Fruit fly (Drosophila melanogaster): ENCODE measurements around the gene NSD.

The NSD gene

dm6 chr3R:27987329-27987728, 49.7 kb upstream of the NSD start (continued):
- no peak for TF ChIP-seq CG7987 (GFP tag; optimal IDR thresholded peaks at IDR 0.05)
- TF ChIP-seq Atf3 (GFP tag; optimal IDR thresholded peaks at IDR 0.05) = no peak
- TF ChIP-seq CG1603 (tag; optimal IDR thresholded peaks at IDR 0.05) = no peak
- peak; percentile 34 for TF ChIP-seq caup (GFP tag; optimal IDR thresholded peaks at IDR 0.05; ENCODE audit: severe bottlenecking)
- peak; percentile 84 for TF ChIP-seq Rfx (GFP tag; IDR thresholded peaks at IDR 0.05)
- TF ChIP-seq CG3065 (GFP tag; optimal IDR thresholded peaks at IDR 0.05) = no peak
- TF ChIP-seq CG12104 (GFP tag; optimal IDR thresholded peaks at IDR 0.05) = peak; percentile 62
- peak; percentile 85 for TF ChIP-seq row (GFP tag; IDR thresholded peaks at IDR 0.05)
- TF ChIP-seq CG8089 (GFP tag; optimal IDR thresholded peaks at IDR 0.05) = no peak
- peak; percentile 55 for TF ChIP-seq NfI (GFP tag; optimal IDR thresholded peaks at IDR 0.05)
- TF ChIP-seq CG14441 (GFP tag; IDR thresholded peaks at IDR 0.05) = peak; percentile 36; the same call in 1 of the 2 replicates
- no peak for TF ChIP-seq HLHmδ (GFP tag; optimal IDR thresholded peaks at IDR 0.05)
- peak; percentile 69 for TF ChIP-seq CG31224 (GFP tag; IDR thresholded peaks at IDR 0.05)
- TF ChIP-seq peb (GFP tag; IDR thresholded peaks at IDR 0.05) = 0 out of 2 replicates have a peak, but pooled peaks have one; percentile 33
- TF ChIP-seq pho (GFP tag; optimal IDR thresholded peaks at IDR 0.05) = peak; percentile 17
- TF ChIP-seq btn (GFP tag; optimal IDR thresholded peaks at IDR 0.05) = no peak
- peak; percentile 2 for TF ChIP-seq zf30C (GFP tag; optimal IDR thresholded peaks at IDR 0.05)
- TF ChIP-seq CG3838 (GFP tag; optimal IDR thresholded peaks at IDR 0.05) = no peak
- TF ChIP-seq CG15269 (tag; optimal IDR thresholded peaks at IDR 0.05) = peak; percentile 81
- peak; percentile 50 for TF ChIP-seq gsb (GFP tag; IDR thresholded peaks at IDR 0.05)
- no peak for TF ChIP-seq fru (optimal IDR thresholded peaks at IDR 0.05)
- peak; percentile 76 for TF ChIP-seq lmd (GFP tag; IDR thresholded peaks at IDR 0.05)
- no peak for TF ChIP-seq CG8290 (GFP tag; optimal IDR thresholded peaks at IDR 0.05)
- TF ChIP-seq CG8290 (tag; optimal IDR thresholded peaks at IDR 0.05) = no peak
- TF ChIP-seq CG17328 (GFP tag; IDR thresholded peaks at IDR 0.05) = peak; percentile 71

- no peak for TF ChIP-seq Ptx1 (GFP tag; IDR thresholded peaks at IDR 0.05)
- TF ChIP-seq mam (GFP tag; optimal IDR thresholded peaks at IDR 0.05) = no peak
- no peak for TF ChIP-seq CG11723 (GFP tag; optimal IDR thresholded peaks at IDR 0.05)
- TF ChIP-seq D19A (tag; optimal IDR thresholded peaks at IDR 0.05) = no peak
- TF ChIP-seq Mes4 (GFP tag; optimal IDR thresholded peaks at IDR 0.05) = no peak
- no peak for TF ChIP-seq unc-4 (GFP tag; IDR thresholded peaks at IDR 0.05; ENCODE audit: partially characterized antibody)
- no peak for TF ChIP-seq CG30020 (tag; optimal IDR thresholded peaks at IDR 0.05)
- no peak for TF ChIP-seq kah (GFP tag; optimal IDR thresholded peaks at IDR 0.05)
- peak; percentile 5 for TF ChIP-seq fd3F (GFP tag; optimal IDR thresholded peaks at IDR 0.05)
- peak; percentile 35 for TF ChIP-seq CG7987 (GFP tag; optimal IDR thresholded peaks at IDR 0.05)
- TF ChIP-seq lbe (GFP tag; optimal IDR thresholded peaks at IDR 0.05) = no peak
- no peak for TF ChIP-seq CG31441 (GFP tag; IDR thresholded peaks at IDR 0.05)
- no peak for TF ChIP-seq sim (GFP tag; IDR thresholded peaks at IDR 0.05)
- no peak for TF ChIP-seq CG1602 (GFP tag; optimal IDR thresholded peaks at IDR 0.05)
- no peak for TF ChIP-seq CG7963 (GFP tag; IDR thresholded peaks at IDR 0.05; ENCODE audit: partially characterized antibody)
- no peak for TF ChIP-seq eve (GFP tag; optimal IDR thresholded peaks at IDR 0.05)
- no peak for TF ChIP-seq CG1832 (GFP tag; optimal IDR thresholded peaks at IDR 0.05)
- TF ChIP-seq bigmax (GFP tag; optimal IDR thresholded peaks at IDR 0.05) = peak; percentile 2
- TF ChIP-seq chinmo (GFP tag; IDR thresholded peaks at IDR 0.05; ENCODE audit: partially characterized antibody) = no peak
- TF ChIP-seq kni (GFP tag; optimal IDR thresholded peaks at IDR 0.05) = peak; percentile 65
- no peak for TF ChIP-seq pan (optimal IDR thresholded peaks at IDR 0.05)
- peak in 1 of 2 experiments; percentile 7 for TF ChIP-seq pan (GFP tag; optimal IDR thresholded peaks at IDR 0.05 in 1 of 2, IDR thresholded peaks at IDR 0.05 in 1 of 2)
- TF ChIP-seq pros (GFP tag; optimal IDR thresholded peaks at IDR 0.05) = no peak
- peak; percentile 50 for TF ChIP-seq CG34376 (GFP tag; optimal IDR thresholded peaks at IDR 0.05)
- no peak for TF ChIP-seq HLH3B (GFP tag; IDR thresholded peaks at IDR 0.05)
- TF ChIP-seq so (GFP tag; IDR thresholded peaks at IDR 0.05) = no peak
- TF ChIP-seq Med (GFP tag) = peak; percentile 54
- no peak for TF ChIP-seq gt (GFP tag; IDR thresholded peaks at IDR 0.05)
- no peak for TF ChIP-seq Mad (GFP tag; optimal IDR thresholded peaks at IDR 0.05)
- TF ChIP-seq Optix (GFP tag; IDR thresholded peaks at IDR 0.05) = no peak
Observed at dm6 chr3R:27986794-27987193, 49.1 kb upstream of the NSD start.
